Fruit fly (Drosophila melanogaster) whole organism, pupa: Measurements from ENCODE around the gene CG13004.

Experiments
- CG12605 ChIP-seq: fragments of 200-800 bp; sonication (Bioruptor generic); IDR thresholded peaks from 2 replicates; pipeline ENCODE4 v1.3.6; 2022; ENCODE audit warnings: missing biosample characterization, missing genetic modification characterization
- CG13204 ChIP-seq: fragments of 200-800 bp; sonication (Bioruptor generic); optimal IDR thresholded peaks from 2 replicates; lab custom pipeline; 2018; ENCODE audit warnings: missing biosample characterization, mild to moderate bottlenecking, missing genetic modification characterization, moderate library complexity
- CG14655 ChIP-seq: fragments of 200-800 bp; sonication (Bioruptor generic); optimal IDR thresholded peaks from 3 replicates; lab custom pipeline; 2017; ENCODE audit warnings: mild to moderate bottlenecking, missing biosample characterization, missing genetic modification reagents, missing genetic modification characterization
- CG34367 ChIP-seq: fragments of 200-800 bp; sonication (Bioruptor generic); optimal IDR thresholded peaks from 2 replicates; lab custom pipeline; 2018; ENCODE audit warnings: missing biosample characterization, mild to moderate bottlenecking, missing genetic modification characterization
- CG8159 ChIP-seq: fragments of 200-800 bp; sonication (Bioruptor generic); optimal IDR thresholded peaks from 3 replicates; lab custom pipeline; 2018; ENCODE audit warnings: missing biosample characterization, mild to moderate bottlenecking, missing genetic modification characterization, moderate library complexity
- CG9948 ChIP-seq: fragments of 200-800 bp; sonication (Bioruptor generic); optimal IDR thresholded peaks from 2 replicates; lab custom pipeline; 2018; ENCODE audit warnings: missing biosample characterization, mild to moderate bottlenecking, missing genetic modification characterization, moderate library complexity
- Pif1B ChIP-seq: fragments of 200-800 bp; sonication (Bioruptor generic); optimal IDR thresholded peaks from 3 replicates; lab custom pipeline; 2016; ENCODE audit warnings: missing biosample characterization, missing genetic modification characterization
- fd96Ca ChIP-seq: fragments of 200-800 bp; sonication (Bioruptor generic); IDR thresholded peaks from 3 replicates; pipeline ENCODE4 v1.3.6; 2022; ENCODE audit warnings: missing biosample characterization, missing genetic modification characterization
- rn ChIP-seq: fragments of 200-800 bp; sonication (Bioruptor generic); IDR thresholded peaks from 2 replicates; pipeline ENCODE4 v1.3.6; 2022; ENCODE audit warnings: missing biosample characterization, missing genetic modification characterization

DNA sequence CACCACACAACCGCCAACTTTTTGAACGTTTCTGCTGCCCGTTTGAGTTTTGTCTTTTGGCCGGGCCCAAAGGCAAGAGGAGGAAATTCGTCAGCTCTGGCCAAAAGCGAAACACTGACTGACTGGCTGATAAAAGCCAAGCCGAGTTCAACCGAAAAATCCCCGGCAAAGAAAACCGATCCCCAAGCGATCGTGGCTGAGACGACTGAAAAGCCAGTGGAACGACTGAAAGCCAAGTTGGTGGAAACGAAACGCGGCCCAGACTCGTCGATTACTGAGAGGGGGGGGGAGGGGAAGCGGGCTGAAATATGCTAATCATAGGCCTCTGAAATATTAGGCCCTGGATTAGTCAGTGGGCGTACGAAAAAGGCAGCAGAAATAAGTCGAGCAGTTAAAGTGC is 41.1 kb upstream of the CG13004 start, which contains the start of gene CG13003:
- no peak for TF ChIP-seq fd96Ca (GFP tag; lab: Robert Waterston, UW)
- no peak for TF ChIP-seq CG9948
- TF ChIP-seq CG34367 (tag; lab: Kevin White, UChicago) = no peak
- no peak for TF ChIP-seq Pif1B (GFP tag; lab: Kevin White, UChicago)
- no peak for TF ChIP-seq CG8159 (tag; lab: Kevin White, UChicago)
- TF ChIP-seq CG12605 = no peak
- no peak for TF ChIP-seq CG14655
- no peak for TF ChIP-seq CG13204 (GFP tag; lab: Kevin White, UChicago)
- no peak for TF ChIP-seq rn (GFP tag; lab: Robert Waterston, UW)
